Fruit fly (Drosophila melanogaster): ENCODE results near the gene CG11779.

Gene CG11779

DNA sequence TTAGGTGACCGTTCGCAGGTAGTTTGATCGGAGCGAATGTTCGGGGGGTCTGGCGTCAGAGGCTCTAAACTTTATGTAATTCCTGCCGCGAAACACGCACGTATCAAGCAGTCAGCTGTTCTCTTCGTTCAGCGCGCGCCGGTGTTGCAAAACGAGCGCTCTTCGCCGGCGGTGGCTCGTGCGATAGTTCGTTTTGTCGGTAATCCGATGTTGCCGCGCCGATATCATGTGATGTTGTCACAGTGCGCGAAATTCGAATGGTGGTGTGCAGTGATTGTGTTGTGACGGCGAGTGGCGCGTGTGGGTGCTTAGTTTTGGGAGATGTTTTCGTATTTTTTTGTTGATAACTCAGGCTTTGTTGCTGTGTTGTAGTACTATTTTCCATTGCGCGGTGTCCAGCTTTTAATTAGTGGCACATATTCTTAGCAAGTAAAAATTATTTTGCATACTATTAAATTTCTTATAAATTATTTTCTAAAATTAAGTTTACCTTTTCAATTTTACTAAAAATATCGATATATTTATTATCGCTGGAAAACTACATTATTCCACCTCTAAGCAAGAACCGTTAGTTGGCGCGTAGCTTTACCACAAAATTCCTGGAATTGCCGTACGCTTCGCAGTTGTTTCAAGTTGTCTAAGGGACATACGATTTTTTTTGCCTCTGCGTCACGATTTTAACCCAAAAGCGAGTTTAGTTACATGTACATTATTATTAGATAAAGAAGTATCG lies 2.8 kb downstream of the CG11779 start, which contains the start of gene nanos (continued):
- TF ChIP-seq CG12155 (GFP tag; optimal IDR thresholded peaks at IDR 0.05) (peak; percentile 52), knrl (GFP tag; IDR thresholded peaks at IDR 0.05; ENCODE audit: partially characterized antibody) (peak; percentile 99), unpg (GFP tag; optimal IDR thresholded peaks at IDR 0.05) (peak; percentile 15), CTCF (GFP tag; optimal IDR thresholded peaks at IDR 0.05) (peak; percentile 51), sisA (GFP tag; IDR thresholded peaks at IDR 0.05) (peak; percentile 60), Dfd (GFP tag; optimal IDR thresholded peaks at IDR 0.05) (no peak), hbn (GFP tag; IDR thresholded peaks at IDR 0.05; ENCODE audit: partially characterized antibody) (peak; percentile 99), CG10462 (GFP tag; optimal IDR thresholded peaks at IDR 0.05) (peak; percentile 19), bsh (GFP tag; optimal IDR thresholded peaks at IDR 0.05) (peak in 1 of 2 experiments; percentile 2), so (GFP tag; IDR thresholded peaks at IDR 0.05) (0 out of 3 replicates have a peak, but pooled peaks have one; percentile 11), bab2 (GFP tag; optimal IDR thresholded peaks at IDR 0.05) (no peak), Mes4 (GFP tag; optimal IDR thresholded peaks at IDR 0.05) (peak; percentile 52), Asciz (GFP tag; optimal IDR thresholded peaks at IDR 0.05) (no peak), Nf-YA (GFP tag; IDR thresholded peaks at IDR 0.05) (no peak), CG13624 (GFP tag; optimal IDR thresholded peaks at IDR 0.05) (peak; percentile 77), zen (tag; optimal IDR thresholded peaks at IDR 0.05) (peak; percentile 27), CG8924 (tag; optimal IDR thresholded peaks at IDR 0.05) (peak; percentile 21), chinmo (GFP tag; IDR thresholded peaks at IDR 0.05; ENCODE audit: partially characterized antibody) (peak; percentile 97), twi (tag; optimal IDR thresholded peaks at IDR 0.05) (no peak), Xbp1 (GFP tag; optimal IDR thresholded peaks at IDR 0.05) (peak; percentile 71), Dref (GFP tag; IDR thresholded peaks at IDR 0.05) (peak; percentile 77), CG12104 (GFP tag; optimal IDR thresholded peaks at IDR 0.05) (peak; percentile 53), yki (optimal IDR thresholded peaks at IDR 0.05) (no peak), CG18476 (GFP tag; optimal IDR thresholded peaks at IDR 0.05) (peak; percentile 33), Eip74EF (GFP tag; optimal IDR thresholded peaks at IDR 0.05) (no peak), inv (GFP tag; IDR thresholded peaks at IDR 0.05; ENCODE audit: partially characterized antibody) (peak; percentile 99), NC2β (GFP tag; optimal IDR thresholded peaks at IDR 0.05) (peak; percentile 56), Atf6 (GFP tag; IDR thresholded peaks at IDR 0.05) (peak; percentile 58; the same call in 1 of the 2 replicates), ci (GFP tag; IDR thresholded peaks at IDR 0.05) (peak; percentile 81), MTF-1 (GFP tag; optimal IDR thresholded peaks at IDR 0.05; ENCODE audit: borderline replicate concordance) (peak; percentile 32), sim (GFP tag; IDR thresholded peaks at IDR 0.05) (no peak), luna (GFP tag; optimal IDR thresholded peaks at IDR 0.05) (peak; percentile 55), Spps (tag; optimal IDR thresholded peaks at IDR 0.05) (no peak), ara (GFP tag; IDR thresholded peaks at IDR 0.05) (peak; percentile 55), CG10959 (GFP tag; IDR thresholded peaks at IDR 0.05) (no peak), CG7745 (tag; optimal IDR thresholded peaks at IDR 0.05) (no peak), gem (tag; optimal IDR thresholded peaks at IDR 0.05) (peak; percentile 40), gce (GFP tag; IDR thresholded peaks at IDR 0.05) (no peak), ssp (GFP tag; IDR thresholded peaks at IDR 0.05) (peak; percentile 62), CG15601 (tag; optimal IDR thresholded peaks at IDR 0.05) (peak; percentile 29), lmd (GFP tag; IDR thresholded peaks at IDR 0.05) (peak; percentile 67), seq (GFP tag; IDR thresholded peaks at IDR 0.05) (no peak), CG43689 (GFP tag; IDR thresholded peaks at IDR 0.05) (no peak), Neu2 (GFP tag; optimal IDR thresholded peaks at IDR 0.05; ENCODE audit: borderline replicate concordance) (no peak), maf-S (GFP tag; optimal IDR thresholded peaks at IDR 0.05) (peak; percentile 69), ranshi (GFP tag; IDR thresholded peaks at IDR 0.05) (peak; percentile 40; the same call in 1 of the 2 replicates), ftz-f1 (GFP tag; optimal IDR thresholded peaks at IDR 0.05) (peak; percentile 62), Kr (GFP tag; optimal IDR thresholded peaks at IDR 0.05) (no peak), CG33557 (GFP tag; optimal IDR thresholded peaks at IDR 0.05) (peak; percentile 22), Abd-B (GFP tag; optimal IDR thresholded peaks at IDR 0.05) (no peak)

All from whole organism, embryonic.